Fruit fly (Drosophila melanogaster): ENCODE measurements around the gene dnd.
A peak's percentile ranks its signal among the peaks of the same experiment; 100 is the strongest.

dnd gene

dm6 chr3R:21886861-21887587, at the start of gene dnd, which contains the start of gene CG6678:
Gene dnd (minus strand): TSS chr3R:21887355.
Gene CG6678 (plus strand): TSS chr3R:21887029.
- no peak for TF ChIP-seq Taf1 (GFP tag; IDR thresholded peaks at IDR 0.05)
- TF ChIP-seq CG10267 (tag; optimal IDR thresholded peaks at IDR 0.05) = peak; percentile 68
- TF ChIP-seq Dref (GFP tag; IDR thresholded peaks at IDR 0.05) = peak; percentile 60
- TF ChIP-seq CoRest (tag; optimal IDR thresholded peaks at IDR 0.05) = no peak
- no peak for TF ChIP-seq psq (GFP tag; optimal IDR thresholded peaks at IDR 0.05)
- peak; percentile 59; the same call in 1 of the 2 replicates for TF ChIP-seq NFAT (GFP tag; IDR thresholded peaks at IDR 0.05)
- peak; percentile 36 for TF ChIP-seq stwl (tag; optimal IDR thresholded peaks at IDR 0.05)
- TF ChIP-seq CG30403 (GFP tag; optimal IDR thresholded peaks at IDR 0.05) = no peak
- peak in 1 of 2 experiments; percentile 28 for TF ChIP-seq crp (GFP tag; optimal IDR thresholded peaks at IDR 0.05)
- peak; percentile 72 for TF ChIP-seq Sry-δ (GFP tag; optimal IDR thresholded peaks at IDR 0.05)
- TF ChIP-seq Rfx (GFP tag; IDR thresholded peaks at IDR 0.05) = peak; percentile 97
- peak; percentile 92 for TF ChIP-seq crol (GFP tag; IDR thresholded peaks at IDR 0.05)
- TF ChIP-seq CG2116 (GFP tag; optimal IDR thresholded peaks at IDR 0.05) = peak; percentile 88
- no peak for TF ChIP-seq CG14860 (GFP tag; IDR thresholded peaks at IDR 0.05; ENCODE audit: partially characterized antibody)
- TF ChIP-seq Vsx1 (GFP tag; optimal IDR thresholded peaks at IDR 0.05) = peak; percentile 91
- no peak for TF ChIP-seq Atf6 (GFP tag; IDR thresholded peaks at IDR 0.05)
- no peak for TF ChIP-seq grau (tag; optimal IDR thresholded peaks at IDR 0.05)
- TF ChIP-seq Hsf (GFP tag; optimal IDR thresholded peaks at IDR 0.05) = no peak
- no peak for TF ChIP-seq jing (GFP tag; optimal IDR thresholded peaks at IDR 0.05)
- peak; percentile 10 for TF ChIP-seq CG9437 (GFP tag; optimal IDR thresholded peaks at IDR 0.05)
- no peak for TF ChIP-seq nerfin-2 (GFP tag; IDR thresholded peaks at IDR 0.05; ENCODE audit: partially characterized antibody)
- no peak for TF ChIP-seq CG15514 (GFP tag; optimal IDR thresholded peaks at IDR 0.05)
- TF ChIP-seq Pdp1 (GFP tag; optimal IDR thresholded peaks at IDR 0.05) = peak in 1 of 2 experiments; percentile 81
- no peak for TF ChIP-seq otp (GFP tag; IDR thresholded peaks at IDR 0.05)
- peak; percentile 35 for TF ChIP-seq pzg (GFP tag; optimal IDR thresholded peaks at IDR 0.05)
- no peak for TF ChIP-seq Myb (GFP tag; optimal IDR thresholded peaks at IDR 0.05)
- 0 out of 3 replicates have a peak, but pooled peaks have one; percentile 3 for TF ChIP-seq sr (GFP tag; IDR thresholded peaks at IDR 0.05)
- peak; percentile 49 for TF ChIP-seq Adf1 (GFP tag; IDR thresholded peaks at IDR 0.05)
- peak; percentile 36 for TF ChIP-seq kni (GFP tag; optimal IDR thresholded peaks at IDR 0.05)
- peak; percentile 82 for TF ChIP-seq CG4360 (GFP tag; IDR thresholded peaks at IDR 0.05)
- peak; percentile 36 for TF ChIP-seq CG13287 (GFP tag; IDR thresholded peaks at IDR 0.05; ENCODE audit: partially characterized antibody)
- TF ChIP-seq CG11696 (GFP tag; IDR thresholded peaks at IDR 0.05) = no peak
- no peak for TF ChIP-seq vnd (GFP tag; IDR thresholded peaks at IDR 0.05; ENCODE audit: partially characterized antibody)
- peak; percentile 14 for TF ChIP-seq CG31365 (tag; optimal IDR thresholded peaks at IDR 0.05)
- TF ChIP-seq Dp (GFP tag; optimal IDR thresholded peaks at IDR 0.05) = peak; percentile 81
- peak; percentile 35 for TF ChIP-seq MBD-R2 (GFP tag; IDR thresholded peaks at IDR 0.05)
- no peak for TF ChIP-seq run (tag; optimal IDR thresholded peaks at IDR 0.05)
- TF ChIP-seq bbx (GFP tag; IDR thresholded peaks at IDR 0.05; ENCODE audit: partially characterized antibody) = 0 out of 2 replicates have a peak, but pooled peaks have one; percentile 21
- peak; percentile 37; the same call in 1 of the 4 replicates for TF ChIP-seq Dll (GFP tag; IDR thresholded peaks at IDR 0.05; ENCODE audit: partially characterized antibody)
- peak; percentile 43 for TF ChIP-seq sens (GFP tag)
- TF ChIP-seq exex (tag; optimal IDR thresholded peaks at IDR 0.05) = peak; percentile 56
- peak; percentile 90 for TF ChIP-seq E2f2 (GFP tag; IDR thresholded peaks at IDR 0.05)
- TF ChIP-seq NC2α (GFP tag; optimal IDR thresholded peaks at IDR 0.05) = no peak

Data from whole organism, embryonic.